Worm (Caenorhabditis elegans): ENCODE results near the gene bgnt-1.2.
"Not testable (repeated sequence)": the region's sequence is repeated elsewhere in the genome, so short reads cannot be mapped to it uniquely, and the experiment has no call there.

ce11 chrV:2085745-2086267 lies 32.7 kb downstream of the bgnt-1.2 start, which contains the start of gene F36F12.3:
- 0 out of 2 replicates have a peak, but pooled peaks have one; percentile 11 for TF ChIP-seq scrt-1 (GFP tag; IDR thresholded peaks at IDR 0.05)
- not testable (repeated sequence) for TF ChIP-seq tbx-37 (GFP tag; conservative IDR thresholded peaks at IDR 0.05); ama-1 (optimal IDR thresholded peaks at IDR 0.05); aly-1 (tag; optimal IDR thresholded peaks at IDR 0.05); ets-7 (tag; optimal IDR thresholded peaks at IDR 0.05); tra-4 (tag; optimal IDR thresholded peaks at IDR 0.05); flt-1 (GFP tag; IDR thresholded peaks at IDR 0.05); tbx-11 (GFP tag; IDR thresholded peaks at IDR 0.05); F13C5.2 (tag; optimal IDR thresholded peaks at IDR 0.05); sea-1 (GFP tag; conservative IDR thresholded peaks at IDR 0.05); ceh-13 (GFP tag; optimal IDR thresholded peaks at IDR 0.05); hnd-1 (tag; optimal IDR thresholded peaks at IDR 0.05); pes-1 (GFP tag; IDR thresholded peaks at IDR 0.05)

All from whole organism, early embryonic.